Worm (Caenorhabditis elegans): ENCODE measurements around the gene C17G10.6.

- TF ChIP-seq flt-1 (GFP tag; IDR thresholded peaks at IDR 0.05) (no peak), pes-1 (GFP tag; IDR thresholded peaks at IDR 0.05) (no peak), ceh-13 (GFP tag; optimal IDR thresholded peaks at IDR 0.05) (no peak), tra-4 (tag; optimal IDR thresholded peaks at IDR 0.05) (no peak), ama-1 (optimal IDR thresholded peaks at IDR 0.05) (no peak), ceh-36 (tag; optimal IDR thresholded peaks at IDR 0.05) (no peak)
Measured at ce11 chrII:5640362-5641079, 37.4 kb upstream of the C17G10.6 start.
